Worm (Caenorhabditis elegans) whole organism, young adult: ENCODE results near the gene madf-3.

Source experiments
- T26A5.8 ChIP-seq: sonication (generic microtip); optimal IDR thresholded peaks from 2 replicates; lab custom pipeline; 2016; ENCODE audit warnings: missing genetic modification characterization, missing compliant biosample characterization
- ama-1 ChIP-seq, 3 experiments: fragments of 150-350 bp in 1 of 3; sonication (generic microtip) in 2 of 3; optimal IDR thresholded peaks; 2 replicates each; lab custom pipeline; 2014 to 2018; ENCODE audit warnings: missing biosample characterization in 2 of 3, missing genetic modification characterization in 2 of 3, missing genetic modification reagents in 2 of 3
- aptf-3 ChIP-seq: fragments of 200-800 bp; sonication (Bioruptor generic); IDR thresholded peaks from 2 replicates; pipeline ENCODE4 v1.3.6; 2022; ENCODE audit warnings: missing genetic modification characterization, missing compliant biosample characterization
- dpl-1 ChIP-seq: fragments of 150-350 bp; optimal IDR thresholded peaks from 2 replicates; lab custom pipeline; 2014; ENCODE audit warnings: missing biosample characterization, missing genetic modification reagents, missing genetic modification characterization
- lag-1 ChIP-seq: fragments of 200-800 bp; sonication (Bioruptor generic); IDR thresholded peaks from 2 replicates; pipeline ENCODE4 v1.3.6; 2022; ENCODE audit warnings: missing genetic modification reagents, missing genetic modification characterization, missing compliant biosample characterization
- nhr-27 ChIP-seq: fragments of 200-800 bp; sonication (Bioruptor generic); optimal IDR thresholded peaks from 2 replicates; lab custom pipeline; 2018; ENCODE audit warnings: mild to moderate bottlenecking, missing genetic modification characterization, moderate library complexity, missing compliant biosample characterization
- pha-4 ChIP-seq: fragments of 150-350 bp; sonication (generic microtip); optimal IDR thresholded peaks from 2 replicates; lab custom pipeline; 2014; ENCODE audit warnings: missing biosample characterization, missing genetic modification reagents, missing genetic modification characterization
- snpc-1.3 ChIP-seq: sonication (generic microtip); optimal IDR thresholded peaks from 2 replicates; lab custom pipeline; 2017; ENCODE audit warnings: missing genetic modification characterization, mild to moderate bottlenecking, missing compliant biosample characterization, antibody characterized with exemption, moderate library complexity, missing genotype, missing genetic modification reagents; ENCODE audit not compliant: insufficient read depth
- unc-62 ChIP-seq: fragments of 150-350 bp; optimal IDR thresholded peaks from 2 replicates; lab custom pipeline; 2014; ENCODE audit warnings: missing biosample characterization, missing genetic modification reagents, missing genetic modification characterization
- zim-3 ChIP-seq: sonication (generic microtip); optimal IDR thresholded peaks from 2 replicates; lab custom pipeline; 2017; ENCODE audit warnings: mild to moderate bottlenecking, missing genetic modification characterization, moderate library complexity, missing compliant biosample characterization
- ztf-25 ChIP-seq: fragments of 200-800 bp; sonication (Bioruptor generic); IDR thresholded peaks from 2 replicates; pipeline ENCODE4 v1.3.6; 2022; ENCODE audit warnings: missing genetic modification reagents, missing genetic modification characterization, missing compliant biosample characterization

DNA sequence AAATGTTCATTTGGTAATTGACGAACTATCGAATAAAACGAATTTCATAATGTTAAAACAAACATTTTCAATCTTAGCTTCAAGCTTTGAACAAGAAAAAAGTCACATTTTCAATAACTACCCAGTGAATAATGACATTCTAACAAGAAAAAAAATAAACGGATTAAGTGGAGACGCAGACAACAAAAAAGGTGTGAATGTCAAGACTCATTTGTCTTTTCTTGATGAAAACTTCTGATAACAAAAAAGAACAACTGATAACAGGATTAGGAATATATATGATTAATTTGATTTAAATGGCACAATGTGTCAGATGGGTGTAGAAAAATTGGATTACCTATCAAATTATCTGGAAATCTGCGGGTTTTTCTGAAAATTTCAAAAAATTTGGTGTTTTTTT, 46.0 kb upstream of the madf-3 start:
- TF ChIP-seq aptf-3 (GFP tag; lab: Robert Waterston, UW) = no peak
- TF ChIP-seq pha-4 (tag; lab: Kevin White, UChicago) = no peak
- no peak for TF ChIP-seq T26A5.8 (tag; lab: Kevin White, UChicago)
- no peak for TF ChIP-seq unc-62 (GFP tag; lab: Kevin White, UChicago)
- TF ChIP-seq zim-3 (tag; lab: Kevin White, UChicago) = no peak
- no peak for TF ChIP-seq snpc-1.3 (tag; lab: Kevin White, UChicago)
- TF ChIP-seq ama-1 (optimal IDR thresholded peaks at IDR 0.05; lab: Kevin White, UChicago) = no peak
- TF ChIP-seq ama-1 (GFP tag; optimal IDR thresholded peaks at IDR 0.05; lab: Kevin White, UChicago) = no peak
- no peak for TF ChIP-seq ztf-25
- TF ChIP-seq nhr-27 (tag; lab: Kevin White, UChicago) = no peak
- no peak for TF ChIP-seq lag-1 (GFP tag; lab: Robert Waterston, UW)
- no peak for TF ChIP-seq dpl-1 (GFP tag; lab: Kevin White, UChicago)
